Worm (Caenorhabditis elegans) whole organism, L2 larva: ENCODE data around the gene bris-1.

ENCODE experiments used
- F13H6.1 ChIP-seq: sonication (generic microtip); optimal IDR thresholded peaks from 2 replicates; lab custom pipeline; 2016; ENCODE audit warnings: missing genetic modification characterization, missing compliant biosample characterization
- Y55F3AM.14 ChIP-seq: fragments of 200-800 bp; sonication (Bioruptor generic); optimal IDR thresholded peaks from 2 replicates; lab custom pipeline; 2018; ENCODE audit warnings: mild to moderate bottlenecking, missing genetic modification characterization, missing compliant biosample characterization
- ZK546.5 ChIP-seq: sonication (generic microtip); optimal IDR thresholded peaks from 2 replicates; lab custom pipeline; 2017; ENCODE audit warnings: missing biosample characterization, missing genetic modification characterization
- ama-1 ChIP-seq: fragments of 150-350 bp; optimal IDR thresholded peaks from 2 replicates; lab custom pipeline; 2018; ENCODE audit warnings: inconsistent platforms
- ceh-82 ChIP-seq: fragments of 150-350 bp; optimal IDR thresholded peaks from 2 replicates; lab custom pipeline; 2014; ENCODE audit warnings: missing biosample characterization, missing genetic modification characterization
- gmeb-1 ChIP-seq: fragments of 150-350 bp; optimal IDR thresholded peaks from 2 replicates; lab custom pipeline; 2014; ENCODE audit warnings: missing biosample characterization, missing genetic modification characterization
- lin-13 ChIP-seq: fragments of 150-350 bp; optimal IDR thresholded peaks from 2 replicates; lab custom pipeline; 2014; ENCODE audit warnings: missing biosample characterization, missing genetic modification reagents, missing genetic modification characterization
- nhr-12 ChIP-seq: fragments of 150-350 bp; optimal IDR thresholded peaks from 2 replicates; lab custom pipeline; 2014; ENCODE audit warnings: missing biosample characterization, missing genetic modification characterization
- nhr-237 ChIP-seq: fragments of 150-350 bp; optimal IDR thresholded peaks from 2 replicates; lab custom pipeline; 2014; ENCODE audit warnings: missing biosample characterization, missing genetic modification characterization
- nhr-77 ChIP-seq: fragments of 150-350 bp; optimal IDR thresholded peaks from 2 replicates; lab custom pipeline; 2014; ENCODE audit warnings: missing biosample characterization, missing genetic modification characterization
- peb-1 ChIP-seq: fragments of 150-350 bp; optimal IDR thresholded peaks from 2 replicates; lab custom pipeline; 2014; ENCODE audit warnings: missing biosample characterization, missing genetic modification characterization
- snpc-4 ChIP-seq: fragments of 150-350 bp; optimal IDR thresholded peaks from 2 replicates; lab custom pipeline; 2014; ENCODE audit warnings: missing biosample characterization, missing genetic modification characterization
- unc-62 ChIP-seq: fragments of 150-350 bp; optimal IDR thresholded peaks from 2 replicates; lab custom pipeline; 2014; ENCODE audit warnings: missing biosample characterization, missing genetic modification reagents, missing genetic modification characterization
- zag-1 ChIP-seq: fragments of 150-350 bp; optimal IDR thresholded peaks from 2 replicates; lab custom pipeline; 2014; ENCODE audit warnings: missing biosample characterization, missing genetic modification characterization

DNA sequence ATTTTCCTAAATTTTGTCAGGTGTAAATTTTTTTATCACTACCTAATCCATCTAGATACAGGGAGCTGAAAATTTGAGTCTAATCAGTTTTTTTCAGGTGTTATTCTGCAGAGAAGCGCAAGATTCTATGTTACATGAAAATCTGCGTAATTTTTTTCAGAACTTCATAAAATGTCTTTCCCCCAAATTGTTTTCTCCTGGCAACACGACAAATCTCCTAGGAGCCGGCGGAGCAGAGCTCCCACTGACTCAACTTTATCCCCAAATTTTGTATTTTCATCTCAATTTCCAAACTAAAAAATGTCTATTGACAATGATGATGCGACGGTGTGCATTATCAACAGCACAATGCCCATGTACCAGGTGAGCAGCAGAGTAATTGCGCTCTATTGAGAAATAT is 20.3 kb upstream of the bris-1 start, which contains the start of gene F28F9.2:
- no peak for TF ChIP-seq zag-1
- TF ChIP-seq nhr-237: no peak
- no peak for TF ChIP-seq nhr-77 (tag; lab: Kevin White, UChicago)
- TF ChIP-seq ceh-82 (tag; lab: Kevin White, UChicago): no peak
- no peak for TF ChIP-seq ama-1 (lab: Kevin White, UChicago)
- TF ChIP-seq Y55F3AM.14 (GFP tag; lab: Kevin White, UChicago): no peak
- no peak for TF ChIP-seq peb-1 (tag; lab: Kevin White, UChicago)
- no peak for TF ChIP-seq snpc-4 (tag; lab: Kevin White, UChicago)
- no peak for TF ChIP-seq F13H6.1 (tag; lab: Kevin White, UChicago)
- no peak for TF ChIP-seq nhr-12 (tag; lab: Kevin White, UChicago)
- no peak for TF ChIP-seq lin-13 (GFP tag; lab: Kevin White, UChicago)
- no peak for TF ChIP-seq unc-62
- TF ChIP-seq ZK546.5 (tag; lab: Kevin White, UChicago): no peak
- TF ChIP-seq gmeb-1 (tag; lab: Kevin White, UChicago): no peak
